Worm (Caenorhabditis elegans): ENCODE data around the gene cku-80.
"Not testable (repeated sequence)": the region's sequence is repeated elsewhere in the genome, so short reads cannot be mapped to it uniquely, and the experiment has no call there.

ce11 chrIII:4426711-4427218 is 7.1 kb downstream of the cku-80 start:
- TF ChIP-seq med-1 (GFP tag; optimal IDR thresholded peaks at IDR 0.05; ENCODE audit: insufficient read depth); cog-1 (tag; optimal IDR thresholded peaks at IDR 0.05): not testable (repeated sequence)
- TF ChIP-seq ref-1 (GFP tag; conservative IDR thresholded peaks at IDR 0.05), result peak; percentile 76
- TF ChIP-seq klf-2 (GFP tag; conservative IDR thresholded peaks at IDR 0.05), result peak; percentile 83
- TF ChIP-seq ztf-29 (GFP tag; IDR thresholded peaks at IDR 0.05), result peak; percentile 87
